Worm (Caenorhabditis elegans): ENCODE data around the gene C04G6.2.

DNA sequence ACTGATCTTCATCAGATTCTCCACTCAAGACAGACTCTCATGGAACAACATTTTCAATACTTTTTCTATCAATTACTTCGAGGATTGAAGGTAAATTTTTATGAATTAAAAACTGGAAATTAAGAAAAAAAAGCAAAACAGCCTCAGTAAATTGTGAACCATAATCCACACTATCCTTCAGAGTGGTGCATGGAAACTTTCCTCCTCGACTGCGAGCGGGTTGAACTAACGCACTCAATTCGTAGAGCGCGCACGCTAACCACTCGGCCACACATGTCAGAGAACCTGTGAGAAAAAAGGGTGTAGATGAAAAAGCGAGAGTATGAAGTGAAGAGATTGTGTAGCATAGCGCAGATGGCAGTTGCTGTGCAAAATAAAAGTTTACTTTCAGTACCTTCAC, 12.0 kb downstream of the C04G6.2 start:
- TF ChIP-seq unc-62 (GFP tag; optimal IDR thresholded peaks at IDR 0.05) (no peak), nfya-2 (GFP tag; IDR thresholded peaks at IDR 0.05) (no peak), ama-1 (optimal IDR thresholded peaks at IDR 0.05) (no peak), ama-1 (GFP tag; optimal IDR thresholded peaks at IDR 0.05) (peak; percentile 90 to 94), Y79H2A.3 (GFP tag; conservative IDR thresholded peaks at IDR 0.05) (peak; percentile 67; the same call in 1 of the 2 replicates), F49E8.2 (tag; optimal IDR thresholded peaks at IDR 0.05; ENCODE audit: insufficient read depth) (peak; percentile 64), attf-6 (GFP tag; IDR thresholded peaks at IDR 0.05) (peak; percentile 71), bed-2 (GFP tag; IDR thresholded peaks at IDR 0.05) (no peak), hmg-20 (GFP tag; IDR thresholded peaks at IDR 0.05) (peak; percentile 64), rpc-1 (optimal IDR thresholded peaks at IDR 0.05) (peak; percentile 99), rpc-1 (tag; optimal IDR thresholded peaks at IDR 0.05) (peak; percentile 100), F57A8.1 (GFP tag; optimal IDR thresholded peaks at IDR 0.05) (peak; percentile 73), bed-1 (GFP tag; IDR thresholded peaks at IDR 0.05) (peak; percentile 87; the same call in 1 of the 2 replicates), hlh-12 (tag; optimal IDR thresholded peaks at IDR 0.05) (peak; percentile 78), T07F8.4 (tag; optimal IDR thresholded peaks at IDR 0.05) (peak; percentile 73)

All from whole organism, young adult.